Fruit fly (Drosophila melanogaster) whole organism, embryonic: ENCODE data around the gene CIA30.
A peak's percentile ranks its signal among the peaks of the same experiment; 100 is the strongest.

Experiments
- Aef1 ChIP-seq: fragments of 200-800 bp; sonication (Bioruptor generic); IDR thresholded peaks from 3 replicates; pipeline ENCODE4 v1.3.6; 2022; ENCODE audit warnings: missing biosample characterization, missing genetic modification characterization
- B-H1 ChIP-seq: fragments of 200-800 bp; sonication (Bioruptor generic); IDR thresholded peaks from 3 replicates; pipeline ENCODE4 v1.3.6; 2022; ENCODE audit warnings: missing biosample characterization, missing genetic modification characterization
- Bdp1 ChIP-seq: fragments of 200-800 bp; sonication (Bioruptor generic); optimal IDR thresholded peaks from 3 replicates; lab custom pipeline; 2016; ENCODE audit warnings: missing biosample characterization, missing genetic modification characterization
- CG10321 ChIP-seq: fragments of 200-800 bp; sonication (Bioruptor generic); IDR thresholded peaks from 2 replicates; pipeline ENCODE4 v1.3.6; 2022; ENCODE audit warnings: missing biosample characterization, missing genetic modification characterization
- CG11695 ChIP-seq: fragments of 200-800 bp; sonication (Bioruptor generic); IDR thresholded peaks from 3 replicates; pipeline ENCODE4 v1.3.6; 2022; ENCODE audit warnings: missing biosample characterization, missing genetic modification characterization
- CG12942 ChIP-seq: fragments of 200-800 bp; sonication (Bioruptor generic); optimal IDR thresholded peaks from 3 replicates; lab custom pipeline; 2016; ENCODE audit warnings: missing biosample characterization, missing genetic modification characterization
- CG13424 ChIP-seq: fragments of 200-800 bp; sonication (Bioruptor generic); optimal IDR thresholded peaks from 2 replicates; lab custom pipeline; 2019; ENCODE audit warnings: missing biosample characterization, mild to moderate bottlenecking, missing genetic modification characterization, moderate library complexity
- CG16813 ChIP-seq: fragments of 200-800 bp; sonication (Bioruptor generic); IDR thresholded peaks from 3 replicates; pipeline ENCODE4 v1.3.6; 2022; ENCODE audit warnings: missing biosample characterization, missing genetic modification characterization; ENCODE audit not compliant: partially characterized antibody
- CG17361 ChIP-seq: fragments of 200-800 bp; sonication (Bioruptor generic); IDR thresholded peaks from 3 replicates; pipeline ENCODE4 v1.3.6; 2022; ENCODE audit warnings: missing biosample characterization, missing genetic modification characterization
- CG1832 ChIP-seq: fragments of 200-800 bp; sonication (Bioruptor generic); optimal IDR thresholded peaks from 2 replicates; lab custom pipeline; 2017; ENCODE audit warnings: missing biosample characterization, mild to moderate bottlenecking, missing genetic modification characterization, inconsistent platforms
- CG2712 ChIP-seq: fragments of 200-800 bp; optimal IDR thresholded peaks from 3 replicates; lab custom pipeline; 2019; ENCODE audit warnings: missing biosample characterization, mild to moderate bottlenecking, missing genetic modification characterization, moderate library complexity
- CG30431 ChIP-seq: fragments of 200-800 bp; sonication (Bioruptor generic); optimal IDR thresholded peaks from 2 replicates; lab custom pipeline; 2017; ENCODE audit warnings: missing biosample characterization, missing genetic modification characterization
- CG31224 ChIP-seq: fragments of 200-800 bp; sonication (Bioruptor generic); IDR thresholded peaks from 2 replicates; pipeline ENCODE4 v1.3.6; 2022; ENCODE audit warnings: missing biosample characterization, missing genetic modification characterization
- CG3163 ChIP-seq: fragments of 200-800 bp; sonication (Bioruptor generic); optimal IDR thresholded peaks from 3 replicates; lab custom pipeline; 2016; ENCODE audit warnings: missing biosample characterization, missing genetic modification characterization
- CG5953 ChIP-seq: fragments of 200-800 bp; sonication (Bioruptor generic); IDR thresholded peaks from 2 replicates; pipeline ENCODE4 v1.3.6; 2022; ENCODE audit warnings: missing biosample characterization, missing genetic modification characterization
- CG6689 ChIP-seq: fragments of 200-800 bp; sonication (Bioruptor generic); IDR thresholded peaks from 2 replicates; pipeline ENCODE4 v1.3.6; 2022; ENCODE audit warnings: missing biosample characterization, missing genetic modification characterization
- CG9215 ChIP-seq: fragments of 200-800 bp; sonication (Bioruptor generic); IDR thresholded peaks from 2 replicates; pipeline ENCODE4 v1.3.6; 2022; ENCODE audit warnings: missing biosample characterization, missing genetic modification characterization
- Camta ChIP-seq: fragments of 200-800 bp; sonication (Bioruptor generic); optimal IDR thresholded peaks from 2 replicates; lab custom pipeline; 2016; ENCODE audit warnings: missing biosample characterization, missing genetic modification characterization
- D ChIP-seq, 2 experiments: fragments of 200-800 bp in 1 of 2; fragments of >200 bp in 1 of 2; sonication (Bioruptor generic) in 1 of 2; optimal IDR thresholded peaks; 2 replicates in 1 of 2; 3 replicates in 1 of 2; lab custom pipeline; 2017; ENCODE audit warnings: mild to moderate bottlenecking in 1 of 2, missing biosample characterization in 1 of 2, missing genetic modification characterization in 1 of 2, missing genetic modification reagents in 1 of 2
- Deaf1 ChIP-seq: fragments of 200-800 bp; optimal IDR thresholded peaks from 3 replicates; lab custom pipeline; 2019; ENCODE audit warnings: missing biosample characterization, mild to moderate bottlenecking, missing genetic modification characterization, moderate library complexity
- Dip2 ChIP-seq: fragments of 200-800 bp; sonication (Bioruptor generic); IDR thresholded peaks from 2 replicates; pipeline ENCODE4 v1.3.6; 2022; ENCODE audit warnings: missing biosample characterization, missing genetic modification characterization
- Dll ChIP-seq: fragments of 200-800 bp; sonication (Bioruptor generic); IDR thresholded peaks from 4 replicates; pipeline ENCODE4 v1.3.6; 2022; ENCODE audit warnings: missing biosample characterization, missing genetic modification characterization; ENCODE audit not compliant: partially characterized antibody
- Doc3 ChIP-seq: fragments of 200-800 bp; sonication (Bioruptor generic); IDR thresholded peaks from 3 replicates; pipeline ENCODE4 v1.3.6; 2022; ENCODE audit warnings: missing biosample characterization, missing genetic modification characterization; ENCODE audit not compliant: partially characterized antibody
- Elba2 ChIP-seq: fragments of 200-800 bp; sonication (Bioruptor generic); optimal IDR thresholded peaks from 3 replicates; lab custom pipeline; 2016; ENCODE audit warnings: missing biosample characterization, missing genetic modification characterization
- Ets65A ChIP-seq: fragments of 200-800 bp; sonication (Bioruptor generic); peaks from one replicate; lab custom pipeline; 2016; ENCODE audit warnings: missing biosample characterization, missing genetic modification characterization
- Fer3 ChIP-seq: fragments of 200-800 bp; sonication (Bioruptor generic); optimal IDR thresholded peaks from 2 replicates; lab custom pipeline; 2018; ENCODE audit warnings: missing biosample characterization, mild to moderate bottlenecking, missing genetic modification characterization, moderate library complexity
- Hsf ChIP-seq: fragments of 200-800 bp; sonication (Bioruptor generic); optimal IDR thresholded peaks from 3 replicates; lab custom pipeline; 2016; ENCODE audit warnings: missing biosample characterization, missing genetic modification characterization
- Jarid2 ChIP-seq: fragments of 200-800 bp; sonication (Bioruptor generic); optimal IDR thresholded peaks from 3 replicates; lab custom pipeline; 2017; ENCODE audit warnings: mild to moderate bottlenecking, missing biosample characterization, missing genetic modification reagents, missing genetic modification characterization
- MESR4 ChIP-seq: fragments of 200-800 bp; sonication (Bioruptor generic); optimal IDR thresholded peaks from 2 replicates; lab custom pipeline; 2018; ENCODE audit warnings: missing biosample characterization, mild to moderate bottlenecking, missing genetic modification characterization, moderate library complexity
- Myb ChIP-seq: fragments of 200-800 bp; sonication (Bioruptor generic); optimal IDR thresholded peaks from 2 replicates; lab custom pipeline; 2016; ENCODE audit warnings: missing biosample characterization, missing genetic modification characterization
- Nf-YA ChIP-seq: fragments of 200-800 bp; sonication (Bioruptor generic); IDR thresholded peaks from 2 replicates; pipeline ENCODE4 v1.3.6; 2022; ENCODE audit warnings: missing biosample characterization, missing genetic modification characterization
- Nf-YB ChIP-seq: fragments of 200-800 bp; sonication (Bioruptor generic); optimal IDR thresholded peaks from 3 replicates; lab custom pipeline; 2019; ENCODE audit warnings: missing biosample characterization, mild to moderate bottlenecking, missing genetic modification characterization, moderate library complexity
- Sox102F ChIP-seq: fragments of 200-800 bp; sonication (Bioruptor generic); optimal IDR thresholded peaks from 2 replicates; lab custom pipeline; 2018; ENCODE audit warnings: missing biosample characterization, mild to moderate bottlenecking, missing genetic modification characterization, moderate library complexity
- Sry-δ ChIP-seq: fragments of 200-800 bp; sonication (Bioruptor generic); optimal IDR thresholded peaks from 2 replicates; lab custom pipeline; 2016; ENCODE audit warnings: missing biosample characterization, missing genetic modification characterization
- Xrp1 ChIP-seq: fragments of 200-800 bp; sonication (Bioruptor generic); IDR thresholded peaks from 2 replicates; pipeline ENCODE4 v1.3.6; 2022; ENCODE audit warnings: missing biosample characterization, missing genetic modification characterization
- chm ChIP-seq: fragments of 200-800 bp; sonication (Bioruptor generic); IDR thresholded peaks from 2 replicates; pipeline ENCODE4 v1.3.6; 2022; ENCODE audit warnings: missing biosample characterization, missing genetic modification characterization
- dm ChIP-seq: fragments of 200-800 bp; sonication (Bioruptor generic); optimal IDR thresholded peaks from 3 replicates; lab custom pipeline; 2016; ENCODE audit warnings: missing biosample characterization, missing genetic modification characterization
- dysf ChIP-seq: fragments of 200-800 bp; sonication (Bioruptor generic); IDR thresholded peaks from 3 replicates; pipeline ENCODE4 v1.3.6; 2022; ENCODE audit warnings: missing biosample characterization, missing genetic modification characterization
- ewg ChIP-seq: fragments of 200-800 bp; sonication (Bioruptor generic); optimal IDR thresholded peaks from 3 replicates; lab custom pipeline; 2017; ENCODE audit warnings: mild to moderate bottlenecking, missing biosample characterization, missing genetic modification reagents, missing genetic modification characterization
- exex ChIP-seq: fragments of 200-800 bp; sonication (Bioruptor generic); optimal IDR thresholded peaks from 4 replicates; lab custom pipeline; 2018; ENCODE audit warnings: missing biosample characterization, mild to moderate bottlenecking, missing genetic modification characterization, moderate library complexity
- gcm2 ChIP-seq: fragments of 200-800 bp; sonication (Bioruptor generic); optimal IDR thresholded peaks from 2 replicates; lab custom pipeline; 2016; ENCODE audit warnings: missing biosample characterization, missing genetic modification characterization
- ham ChIP-seq: fragments of 200-800 bp; sonication (Bioruptor generic); IDR thresholded peaks from 2 replicates; pipeline ENCODE4 v1.3.6; 2022; ENCODE audit warnings: missing biosample characterization, missing genetic modification characterization
- mirr ChIP-seq: fragments of 200-800 bp; sonication (Bioruptor generic); optimal IDR thresholded peaks from 3 replicates; lab custom pipeline; 2018; ENCODE audit warnings: missing biosample characterization, mild to moderate bottlenecking, missing genetic modification characterization
- pfk ChIP-seq: fragments of 200-800 bp; sonication (Bioruptor generic); optimal IDR thresholded peaks from 2 replicates; lab custom pipeline; 2018; ENCODE audit warnings: missing biosample characterization, mild to moderate bottlenecking, missing genetic modification characterization, moderate library complexity
- pum ChIP-seq: fragments of 200-800 bp; sonication (Bioruptor generic); optimal IDR thresholded peaks from 2 replicates; lab custom pipeline; 2016; ENCODE audit warnings: missing biosample characterization, missing genetic modification characterization
- pzg ChIP-seq: fragments of 200-800 bp; sonication (Bioruptor generic); optimal IDR thresholded peaks from 3 replicates; lab custom pipeline; 2018; ENCODE audit warnings: missing biosample characterization, mild to moderate bottlenecking, missing genetic modification characterization, moderate library complexity
- seq ChIP-seq: fragments of 200-800 bp; sonication (Bioruptor generic); IDR thresholded peaks from 2 replicates; pipeline ENCODE4 v1.3.6; 2022; ENCODE audit warnings: missing biosample characterization, missing genetic modification characterization
- sr ChIP-seq: fragments of 200-800 bp; sonication (Bioruptor generic); IDR thresholded peaks from 3 replicates; pipeline ENCODE4 v1.3.6; 2022; ENCODE audit warnings: missing biosample characterization, missing genetic modification characterization
- unc-4 ChIP-seq: fragments of 200-800 bp; sonication (Bioruptor generic); IDR thresholded peaks from 2 replicates; pipeline ENCODE4 v1.3.6; 2022; ENCODE audit warnings: missing biosample characterization, missing genetic modification characterization; ENCODE audit not compliant: partially characterized antibody
- vvl ChIP-seq: fragments of 200-800 bp; sonication (Bioruptor generic); IDR thresholded peaks from 2 replicates; pipeline ENCODE4 v1.3.6; 2022; ENCODE audit warnings: missing biosample characterization, missing genetic modification characterization
- zen2 ChIP-seq: fragments of 200-800 bp; sonication (Bioruptor generic); IDR thresholded peaks from 3 replicates; pipeline ENCODE4 v1.3.6; 2022; ENCODE audit warnings: missing biosample characterization, missing genetic modification characterization; ENCODE audit not compliant: partially characterized antibody

The CIA30 gene

DNA sequence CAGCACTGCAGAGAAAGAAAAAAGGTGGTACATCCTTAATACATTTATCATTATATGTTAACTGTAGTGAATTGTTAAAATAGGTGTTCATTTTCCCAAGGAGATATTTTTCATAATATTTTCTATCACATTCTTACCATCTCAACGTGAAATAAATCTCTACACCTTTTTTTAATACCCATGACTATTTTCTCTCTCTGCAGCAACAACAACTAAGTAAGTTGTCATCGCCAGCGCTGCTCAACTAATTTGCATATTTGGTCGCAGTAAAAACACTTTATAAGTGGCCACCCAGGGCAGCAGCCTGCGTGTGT lies 46.3 kb upstream of the CIA30 start (continued):
- TF ChIP-seq CG12942 (GFP tag; lab: Kevin White, UChicago) (peak; percentile 4), dysf (GFP tag; lab: Robert Waterston, UW) (peak; percentile 59), Bdp1 (GFP tag; lab: Kevin White, UChicago) (no peak), pfk (no peak), CG2712 (tag; lab: Kevin White, UChicago) (peak; percentile 54), MESR4 (GFP tag; lab: Kevin White, UChicago) (no peak), CG5953 (GFP tag; lab: Robert Waterston, UW) (no peak), vvl (GFP tag; lab: Robert Waterston, UW) (peak; percentile 74), pum (GFP tag; lab: Kevin White, UChicago) (no peak), mirr (no peak), pzg (GFP tag; lab: Kevin White, UChicago) (no peak), dm (no peak), B-H1 (no peak), Fer3 (tag; lab: Kevin White, UChicago) (peak; percentile 45), CG17361 (GFP tag; lab: Robert Waterston, UW) (0 out of 3 replicates have a peak, but pooled peaks have one; percentile 25), ham (GFP tag; lab: Robert Waterston, UW) (no peak), exex (tag; lab: Kevin White, UChicago) (no peak), Sox102F (peak; percentile 69), Sry-δ (GFP tag; lab: Kevin White, UChicago) (no peak), Aef1 (GFP tag; lab: Robert Waterston, UW) (peak; percentile 29; the same call in 1 of the 3 replicates), Camta (GFP tag; lab: Kevin White, UChicago) (no peak), unc-4 (GFP tag; lab: Robert Waterston, UW) (no peak), CG31224 (GFP tag; lab: Robert Waterston, UW) (no peak), sr (GFP tag; lab: Robert Waterston, UW) (no peak), CG6689 (peak; percentile 29; the same call in 1 of the 2 replicates), Ets65A (no peak), Hsf (GFP tag; lab: Kevin White, UChicago) (no peak), Dip2 (GFP tag; lab: Robert Waterston, UW) (no peak), CG11695 (GFP tag; lab: Robert Waterston, UW) (no peak), Myb (GFP tag; lab: Kevin White, UChicago) (no peak), CG13424 (tag; lab: Kevin White, UChicago) (peak; percentile 58), CG30431 (GFP tag; lab: Kevin White, UChicago) (peak; percentile 8), Doc3 (GFP tag; lab: Robert Waterston, UW) (no peak), gcm2 (no peak), Xrp1 (peak; percentile 40; the same call in 1 of the 2 replicates)

DNA sequence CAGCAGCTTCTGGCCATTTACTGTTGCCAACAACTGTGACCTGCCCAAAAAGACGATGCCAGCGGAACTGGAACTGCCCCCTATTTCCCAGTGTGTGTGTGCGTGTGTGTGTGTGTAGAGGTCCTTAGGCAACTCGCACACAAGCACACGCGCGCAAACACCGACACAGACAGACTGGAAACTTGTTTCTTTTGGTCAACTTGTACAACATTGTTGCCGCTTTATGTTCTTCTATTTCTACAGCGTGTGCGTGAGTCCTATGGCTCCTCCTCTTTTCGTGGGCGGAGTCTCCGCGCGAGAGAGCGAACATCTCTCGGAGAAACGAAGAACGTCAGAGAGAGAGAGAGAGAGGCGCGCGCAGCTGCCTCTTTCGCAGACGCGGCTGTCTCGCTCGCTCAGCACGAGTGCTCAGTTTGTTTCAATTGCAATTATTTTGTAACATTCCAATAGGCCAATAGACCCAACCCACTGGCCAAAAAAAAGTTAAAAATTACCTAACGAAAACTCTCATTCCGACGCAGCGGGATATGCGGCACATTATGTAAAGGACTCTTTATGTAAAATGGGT lies 45.7 kb upstream of the CIA30 start:
- TF ChIP-seq CG16813 (GFP tag; lab: Robert Waterston, UW) (0 out of 3 replicates have a peak, but pooled peaks have one; percentile 34), Elba2 (GFP tag; lab: Kevin White, UChicago) (peak; percentile 79), zen2 (GFP tag; lab: Robert Waterston, UW) (0 out of 3 replicates have a peak, but pooled peaks have one; percentile 37), Deaf1 (peak; percentile 53), D (optimal IDR thresholded peaks at IDR 0.05; lab: Kevin White, UChicago) (peak; percentile 89), D (GFP tag; optimal IDR thresholded peaks at IDR 0.05; lab: Kevin White, UChicago) (no peak), Dll (GFP tag; lab: Robert Waterston, UW) (0 out of 4 replicates have a peak, but pooled peaks have one; percentile 28), CG1832 (GFP tag; lab: Kevin White, UChicago) (peak; percentile 93), Jarid2 (peak; percentile 42), Nf-YA (0 out of 2 replicates have a peak, but pooled peaks have one; percentile 37), seq (GFP tag; lab: Robert Waterston, UW) (peak; percentile 59; the same call in 1 of the 2 replicates), CG9215 (GFP tag; lab: Robert Waterston, UW) (no peak), Nf-YB (GFP tag; lab: Kevin White, UChicago) (peak; percentile 95), CG10321 (GFP tag; lab: Robert Waterston, UW) (peak; percentile 82), ewg (GFP tag; lab: Kevin White, UChicago) (peak; percentile 90), CG3163 (GFP tag; lab: Kevin White, UChicago) (no peak), chm (no peak)
